Fruit fly (Drosophila melanogaster) whole organism, embryonic: ENCODE results near the gene CG43221.
A peak's percentile ranks its signal among the peaks of the same experiment; 100 is the strongest.

Experiments used
- Abd-B ChIP-seq: fragments of 200-800 bp; sonication (Bioruptor generic); optimal IDR thresholded peaks from 2 replicates; lab custom pipeline; 2018; ENCODE audit warnings: missing biosample characterization, mild to moderate bottlenecking, missing genetic modification characterization, moderate library complexity
- Bdp1 ChIP-seq: fragments of 200-800 bp; sonication (Bioruptor generic); optimal IDR thresholded peaks from 3 replicates; lab custom pipeline; 2016; ENCODE audit warnings: missing biosample characterization, missing genetic modification characterization
- Bteb2 ChIP-seq: fragments of 200-800 bp; sonication (Bioruptor generic); optimal IDR thresholded peaks from 2 replicates; lab custom pipeline; 2016; ENCODE audit warnings: missing biosample characterization, missing genetic modification characterization
- CG10366 ChIP-seq: fragments of 200-800 bp; sonication (Bioruptor generic); IDR thresholded peaks from 2 replicates; pipeline ENCODE4 v1.3.6; 2022; ENCODE audit warnings: missing biosample characterization, missing genetic modification characterization
- CG12391 ChIP-seq: fragments of 200-800 bp; sonication (Bioruptor generic); optimal IDR thresholded peaks from 3 replicates; lab custom pipeline; 2018; ENCODE audit warnings: missing biosample characterization, mild to moderate bottlenecking, missing genetic modification characterization, moderate library complexity
- CG12744 ChIP-seq: fragments of 200-800 bp; sonication (Bioruptor generic); optimal IDR thresholded peaks from 2 replicates; lab custom pipeline; 2016; ENCODE audit warnings: missing biosample characterization, missing genetic modification characterization
- CG12942 ChIP-seq: fragments of 200-800 bp; sonication (Bioruptor generic); optimal IDR thresholded peaks from 3 replicates; lab custom pipeline; 2016; ENCODE audit warnings: missing biosample characterization, missing genetic modification characterization
- CG13624 ChIP-seq: fragments of 200-800 bp; sonication (Bioruptor generic); optimal IDR thresholded peaks from 2 replicates; lab custom pipeline; 2016; ENCODE audit warnings: missing biosample characterization, missing genetic modification characterization
- CG14050 ChIP-seq: fragments of 200-800 bp; sonication (Bioruptor generic); IDR thresholded peaks from 3 replicates; pipeline ENCODE4 v1.3.6; 2022; ENCODE audit warnings: missing biosample characterization, missing genetic modification characterization
- CG16815 ChIP-seq: fragments of 200-800 bp; sonication (Bioruptor generic); optimal IDR thresholded peaks from 3 replicates; lab custom pipeline; 2017; ENCODE audit warnings: missing biosample characterization, mild to moderate bottlenecking, missing genetic modification characterization
- CG17802 ChIP-seq: fragments of 200-800 bp; sonication (Bioruptor generic); optimal IDR thresholded peaks from 2 replicates; lab custom pipeline; 2018; ENCODE audit warnings: missing biosample characterization, mild to moderate bottlenecking, missing genetic modification characterization, moderate library complexity
- CG2712 ChIP-seq: fragments of 200-800 bp; optimal IDR thresholded peaks from 3 replicates; lab custom pipeline; 2019; ENCODE audit warnings: missing biosample characterization, mild to moderate bottlenecking, missing genetic modification characterization, moderate library complexity
- CG30431 ChIP-seq: fragments of 200-800 bp; sonication (Bioruptor generic); optimal IDR thresholded peaks from 2 replicates; lab custom pipeline; 2017; ENCODE audit warnings: missing biosample characterization, missing genetic modification characterization
- CG31388 ChIP-seq: fragments of 200-800 bp; sonication (Bioruptor generic); optimal IDR thresholded peaks from 2 replicates; lab custom pipeline; 2016; ENCODE audit warnings: missing biosample characterization, missing genetic modification characterization
- CG32532 ChIP-seq: fragments of 200-800 bp; sonication (Bioruptor generic); IDR thresholded peaks from 2 replicates; pipeline ENCODE4 v1.3.6; 2022; ENCODE audit warnings: missing biosample characterization, missing genetic modification characterization
- CG32767 ChIP-seq: fragments of 200-800 bp; sonication (Bioruptor generic); IDR thresholded peaks from 2 replicates; pipeline ENCODE4 v1.3.6; 2022; ENCODE audit warnings: missing biosample characterization, missing genetic modification characterization
- CG42726 ChIP-seq: fragments of 200-800 bp; sonication (Bioruptor generic); IDR thresholded peaks from 2 replicates; pipeline ENCODE4 v1.3.6; 2022; ENCODE audit warnings: missing biosample characterization, missing genetic modification characterization; ENCODE audit not compliant: partially characterized antibody
- CG4854 ChIP-seq: fragments of 200-800 bp; sonication (Bioruptor generic); optimal IDR thresholded peaks from 2 replicates; lab custom pipeline; 2016; ENCODE audit warnings: missing biosample characterization, missing genetic modification characterization, inconsistent platforms
- CG9727 ChIP-seq: fragments of 200-800 bp; sonication (Bioruptor generic); optimal IDR thresholded peaks from 3 replicates; lab custom pipeline; 2017; ENCODE audit warnings: missing biosample characterization, mild to moderate bottlenecking, missing genetic modification characterization
- CTCF ChIP-seq: fragments of 200-800 bp; sonication (Bioruptor generic); optimal IDR thresholded peaks from 2 replicates; lab custom pipeline; 2017; ENCODE audit warnings: missing biosample characterization, mild to moderate bottlenecking, missing genetic modification characterization, moderate library complexity
- Camta ChIP-seq: fragments of 200-800 bp; sonication (Bioruptor generic); optimal IDR thresholded peaks from 2 replicates; lab custom pipeline; 2016; ENCODE audit warnings: missing biosample characterization, missing genetic modification characterization
- Dref ChIP-seq: fragments of 200-800 bp; sonication (Bioruptor generic); IDR thresholded peaks from 2 replicates; pipeline ENCODE4 v1.3.6; 2022; ENCODE audit warnings: missing biosample characterization, missing genetic modification characterization
- Elba2 ChIP-seq: fragments of 200-800 bp; sonication (Bioruptor generic); optimal IDR thresholded peaks from 3 replicates; lab custom pipeline; 2016; ENCODE audit warnings: missing biosample characterization, missing genetic modification characterization
- NC2β ChIP-seq: fragments of 200-800 bp; sonication (Bioruptor generic); optimal IDR thresholded peaks from 2 replicates; lab custom pipeline; 2016; ENCODE audit warnings: missing biosample characterization, missing genetic modification characterization
- Nf-YB ChIP-seq: fragments of 200-800 bp; sonication (Bioruptor generic); optimal IDR thresholded peaks from 3 replicates; lab custom pipeline; 2019; ENCODE audit warnings: missing biosample characterization, mild to moderate bottlenecking, missing genetic modification characterization, moderate library complexity
- Rx ChIP-seq: fragments of 200-800 bp; sonication (Bioruptor generic); IDR thresholded peaks from 2 replicates; pipeline ENCODE4 v1.3.6; 2022; ENCODE audit warnings: missing biosample characterization, missing genetic modification characterization
- Stat92E ChIP-seq, 3 experiments: fragments of >200 bp in 2 of 3; fragments of 200-800 bp in 1 of 3; sonication (Bioruptor generic) in 1 of 3; optimal IDR thresholded peaks; 2 replicates each; lab custom pipeline; 2017 to 2019; ENCODE audit warnings: missing biosample characterization in 3 of 3, missing genetic modification characterization in 3 of 3, mild to moderate bottlenecking in 1 of 3, moderate library complexity in 1 of 3
- amos ChIP-seq: fragments of 200-800 bp; sonication (Bioruptor generic); IDR thresholded peaks from 2 replicates; pipeline ENCODE4 v1.3.6; 2022; ENCODE audit warnings: missing biosample characterization, missing genetic modification characterization; ENCODE audit not compliant: partially characterized antibody
- ap ChIP-seq: fragments of 200-800 bp; sonication (Bioruptor generic); IDR thresholded peaks from 2 replicates; pipeline ENCODE4 v1.3.6; 2022; ENCODE audit warnings: missing biosample characterization, missing genetic modification characterization
- ase ChIP-seq: fragments of 200-800 bp; sonication (Bioruptor generic); IDR thresholded peaks from 3 replicates; pipeline ENCODE4 v1.3.6; 2022; ENCODE audit warnings: missing biosample characterization, missing genetic modification characterization
- bigmax ChIP-seq: fragments of 200-800 bp; sonication (Bioruptor generic); optimal IDR thresholded peaks from 2 replicates; lab custom pipeline; 2018; ENCODE audit warnings: missing biosample characterization, mild to moderate bottlenecking, missing genetic modification characterization
- bowl ChIP-seq: fragments of 200-800 bp; sonication (Bioruptor generic); IDR thresholded peaks from 2 replicates; pipeline ENCODE4 v1.3.6; 2022; ENCODE audit warnings: missing biosample characterization, missing genetic modification characterization
- chm ChIP-seq: fragments of 200-800 bp; sonication (Bioruptor generic); IDR thresholded peaks from 2 replicates; pipeline ENCODE4 v1.3.6; 2022; ENCODE audit warnings: missing biosample characterization, missing genetic modification characterization
- ems ChIP-seq: fragments of 200-800 bp; sonication (Bioruptor generic); optimal IDR thresholded peaks from 3 replicates; lab custom pipeline; 2016; ENCODE audit warnings: missing biosample characterization, missing genetic modification characterization
- ewg ChIP-seq: fragments of 200-800 bp; sonication (Bioruptor generic); optimal IDR thresholded peaks from 3 replicates; lab custom pipeline; 2017; ENCODE audit warnings: mild to moderate bottlenecking, missing biosample characterization, missing genetic modification reagents, missing genetic modification characterization
- gcm ChIP-seq: fragments of 200-800 bp; sonication (Bioruptor generic); optimal IDR thresholded peaks from 2 replicates; lab custom pipeline; 2019; ENCODE audit warnings: missing biosample characterization, mild to moderate bottlenecking, missing genetic modification characterization, moderate library complexity
- ind ChIP-seq: fragments of 200-800 bp; sonication (Bioruptor generic); optimal IDR thresholded peaks from 3 replicates; lab custom pipeline; 2016; ENCODE audit warnings: missing biosample characterization, missing genetic modification characterization
- jing ChIP-seq: fragments of 200-800 bp; sonication (Bioruptor generic); optimal IDR thresholded peaks from 2 replicates; lab custom pipeline; 2018; ENCODE audit warnings: missing biosample characterization, mild to moderate bottlenecking, missing genetic modification characterization
- jumu ChIP-seq: fragments of 200-800 bp; sonication (Bioruptor generic); optimal IDR thresholded peaks from 3 replicates; lab custom pipeline; 2016; ENCODE audit warnings: missing biosample characterization, missing genetic modification characterization
- kay ChIP-seq: fragments of 200-800 bp; sonication (Bioruptor generic); optimal IDR thresholded peaks from 2 replicates; lab custom pipeline; 2016; ENCODE audit warnings: missing biosample characterization, missing genetic modification characterization
- lilli ChIP-seq: fragments of 200-800 bp; sonication (Bioruptor generic); optimal IDR thresholded peaks from 3 replicates; lab custom pipeline; 2016; ENCODE audit warnings: missing biosample characterization, missing genetic modification characterization
- nmo ChIP-seq: fragments of 200-800 bp; sonication (Bioruptor generic); optimal IDR thresholded peaks from 2 replicates; lab custom pipeline; 2018; ENCODE audit warnings: missing biosample characterization, mild to moderate bottlenecking, missing genetic modification characterization, moderate library complexity
- nom ChIP-seq: fragments of 200-800 bp; sonication (Bioruptor generic); optimal IDR thresholded peaks from 2 replicates; lab custom pipeline; 2017; ENCODE audit warnings: missing biosample characterization, missing genetic modification characterization, mild to moderate bottlenecking, moderate library complexity, missing genetic modification reagents
- p53 ChIP-seq: fragments of 200-800 bp; sonication (Bioruptor generic); optimal IDR thresholded peaks from 2 replicates; lab custom pipeline; 2016; ENCODE audit warnings: missing biosample characterization, missing genetic modification characterization
- pb ChIP-seq: fragments of 200-800 bp; sonication (Bioruptor generic); optimal IDR thresholded peaks from 3 replicates; lab custom pipeline; 2016; ENCODE audit warnings: missing biosample characterization, missing genetic modification characterization
- shn ChIP-seq: fragments of 200-800 bp; sonication (Bioruptor generic); optimal IDR thresholded peaks from 3 replicates; lab custom pipeline; 2016; ENCODE audit warnings: missing biosample characterization, missing genetic modification characterization
- sima ChIP-seq: fragments of 200-800 bp; sonication (Bioruptor generic); optimal IDR thresholded peaks from 2 replicates; lab custom pipeline; 2016; ENCODE audit warnings: missing biosample characterization, missing genetic modification characterization
- tio ChIP-seq: fragments of 200-800 bp; sonication (Bioruptor generic); optimal IDR thresholded peaks from 2 replicates; lab custom pipeline; 2017; ENCODE audit warnings: missing biosample characterization, missing genetic modification characterization, inconsistent platforms
- twi ChIP-seq: fragments of 200-800 bp; optimal IDR thresholded peaks from 2 replicates; lab custom pipeline; 2019; ENCODE audit warnings: missing biosample characterization, mild to moderate bottlenecking, missing genetic modification characterization, moderate library complexity
- vvl ChIP-seq: fragments of 200-800 bp; sonication (Bioruptor generic); IDR thresholded peaks from 2 replicates; pipeline ENCODE4 v1.3.6; 2022; ENCODE audit warnings: missing biosample characterization, missing genetic modification characterization
- wor ChIP-seq: fragments of 200-800 bp; sonication (Bioruptor generic); IDR thresholded peaks from 2 replicates; pipeline ENCODE4 v1.3.6; 2022; ENCODE audit warnings: missing biosample characterization, missing genetic modification characterization
- zen2 ChIP-seq: fragments of 200-800 bp; sonication (Bioruptor generic); IDR thresholded peaks from 3 replicates; pipeline ENCODE4 v1.3.6; 2022; ENCODE audit warnings: missing biosample characterization, missing genetic modification characterization; ENCODE audit not compliant: partially characterized antibody

Gene CG43221

dm6 chr2L:17484174-17484573 lies 1.4 kb upstream of the CG43221 start, which contains the start of the genes GCS2beta and CG5131 (continued):
- peak; percentile 91 for TF ChIP-seq CG12391 (tag; lab: Kevin White, UChicago)
- peak; percentile 85 for TF ChIP-seq wor (GFP tag; lab: Robert Waterston, UW)
- TF ChIP-seq CG10366: peak; percentile 93
- TF ChIP-seq CG16815: peak; percentile 91
- TF ChIP-seq lilli: peak; percentile 98
- TF ChIP-seq CTCF (GFP tag; lab: Kevin White, UChicago): peak; percentile 50
- peak in 1 of 3 experiments; percentile 2 for TF ChIP-seq Stat92E (GFP tag; optimal IDR thresholded peaks at IDR 0.05; lab: Kevin White, UChicago)
- peak; percentile 89 for TF ChIP-seq CG31388 (GFP tag; lab: Kevin White, UChicago)
- TF ChIP-seq CG4854 (GFP tag; lab: Kevin White, UChicago): peak; percentile 91
- peak; percentile 73 for TF ChIP-seq CG17802
- TF ChIP-seq nom (GFP tag; lab: Kevin White, UChicago): no peak
- peak; percentile 57; the same call in 1 of the 2 replicates for TF ChIP-seq CG42726 (GFP tag; lab: Robert Waterston, UW)
- TF ChIP-seq jumu (GFP tag; lab: Kevin White, UChicago): peak; percentile 98
- TF ChIP-seq twi (tag; lab: Kevin White, UChicago): peak; percentile 79
- peak; percentile 71 for TF ChIP-seq sima (GFP tag; lab: Kevin White, UChicago)
- TF ChIP-seq CG30431: peak; percentile 93
- TF ChIP-seq bowl (GFP tag; lab: Robert Waterston, UW): peak; percentile 71; the same call in 1 of the 2 replicates
- TF ChIP-seq NC2β (GFP tag; lab: Kevin White, UChicago): peak; percentile 90
- peak; percentile 87 for TF ChIP-seq jing
- peak; percentile 95 for TF ChIP-seq Bteb2 (GFP tag; lab: Kevin White, UChicago)
- peak; percentile 72 for TF ChIP-seq Elba2 (GFP tag; lab: Kevin White, UChicago)
- peak; percentile 86 for TF ChIP-seq Dref (GFP tag; lab: Robert Waterston, UW)
- TF ChIP-seq amos: peak; percentile 85
- TF ChIP-seq Nf-YB (GFP tag; lab: Kevin White, UChicago): peak; percentile 61
- TF ChIP-seq CG12744 (GFP tag; lab: Kevin White, UChicago): peak; percentile 75
- TF ChIP-seq ap (GFP tag; lab: Robert Waterston, UW): peak; percentile 85
- TF ChIP-seq p53 (GFP tag; lab: Kevin White, UChicago): peak; percentile 94
- peak; percentile 91 for TF ChIP-seq kay
- TF ChIP-seq ind (GFP tag; lab: Kevin White, UChicago): peak; percentile 97
- TF ChIP-seq CG9727 (GFP tag; lab: Kevin White, UChicago): peak; percentile 91
- TF ChIP-seq Camta (GFP tag; lab: Kevin White, UChicago): peak; percentile 93
- peak; percentile 80 for TF ChIP-seq gcm
- TF ChIP-seq CG32767 (GFP tag; lab: Robert Waterston, UW): peak; percentile 85
- peak; percentile 89 for TF ChIP-seq pb (GFP tag; lab: Kevin White, UChicago)
- TF ChIP-seq CG12942: peak; percentile 95
- peak; percentile 95 for TF ChIP-seq vvl (GFP tag; lab: Robert Waterston, UW)
- peak; percentile 90 for TF ChIP-seq Bdp1
- peak; percentile 97 for TF ChIP-seq shn (GFP tag; lab: Kevin White, UChicago)
- peak; percentile 89 for TF ChIP-seq tio (GFP tag; lab: Kevin White, UChicago)
- peak; percentile 93 for TF ChIP-seq ems (GFP tag; lab: Kevin White, UChicago)
- TF ChIP-seq Rx (GFP tag; lab: Robert Waterston, UW): peak; percentile 94
- peak; percentile 97 for TF ChIP-seq CG32532 (GFP tag; lab: Robert Waterston, UW)
- TF ChIP-seq zen2 (GFP tag; lab: Robert Waterston, UW): peak; percentile 74; the same call in 2 of the 3 replicates
- TF ChIP-seq chm (GFP tag; lab: Robert Waterston, UW): peak; percentile 71
- TF ChIP-seq Abd-B (GFP tag; lab: Kevin White, UChicago): peak; percentile 98
- TF ChIP-seq CG13624 (GFP tag; lab: Kevin White, UChicago): peak; percentile 96
- TF ChIP-seq ase (GFP tag; lab: Robert Waterston, UW): peak; percentile 92
- TF ChIP-seq nmo (GFP tag; lab: Kevin White, UChicago): peak; percentile 96
- TF ChIP-seq CG14050 (GFP tag; lab: Robert Waterston, UW): peak; percentile 93
- peak; percentile 31 for TF ChIP-seq bigmax (GFP tag; lab: Kevin White, UChicago)
- TF ChIP-seq CG2712 (tag; lab: Kevin White, UChicago): peak; percentile 90
- peak; percentile 83 for TF ChIP-seq ewg (GFP tag; lab: Kevin White, UChicago)
